Worm (Caenorhabditis elegans): ENCODE measurements around the gene sra-12.

The sra-12 gene

DNA sequence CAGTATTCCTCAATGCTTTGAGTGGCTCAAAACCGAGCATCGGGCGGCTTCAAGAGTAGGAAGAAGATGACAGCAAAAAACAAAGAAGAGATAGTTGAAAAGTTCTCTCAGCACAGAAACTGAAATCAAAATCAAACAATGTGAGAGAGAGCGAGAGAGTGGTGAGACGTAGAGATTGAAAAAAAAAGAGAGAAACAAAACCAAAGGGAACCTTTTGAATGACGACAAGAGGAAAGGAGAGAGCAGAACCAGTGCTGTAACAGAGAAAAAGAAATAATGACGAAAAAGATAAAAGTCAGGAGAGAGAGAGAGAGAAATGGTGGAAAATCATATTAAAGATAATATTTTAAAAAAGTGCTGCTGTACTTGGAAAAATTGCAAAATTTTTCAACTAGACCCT is 37.1 kb downstream of the sra-12 start:
- peak; percentile 30 for TF ChIP-seq unc-55 (GFP tag; optimal IDR thresholded peaks at IDR 0.05)
- TF ChIP-seq mdl-1 (tag; optimal IDR thresholded peaks at IDR 0.05): no peak
- peak; percentile 42 for TF ChIP-seq C34F6.9 (tag; optimal IDR thresholded peaks at IDR 0.05)
- no peak for TF ChIP-seq lin-13 (GFP tag; optimal IDR thresholded peaks at IDR 0.05)
- peak; percentile 42 for TF ChIP-seq nhr-129 (tag; optimal IDR thresholded peaks at IDR 0.05)
- no peak for TF ChIP-seq sem-4 (tag; optimal IDR thresholded peaks at IDR 0.05)
- TF ChIP-seq elt-1 (tag; optimal IDR thresholded peaks at IDR 0.05): no peak
- TF ChIP-seq ceh-16 (tag; optimal IDR thresholded peaks at IDR 0.05): no peak
- no peak for TF ChIP-seq alr-1 (tag; optimal IDR thresholded peaks at IDR 0.05)
- no peak for TF ChIP-seq skn-1 (tag; optimal IDR thresholded peaks at IDR 0.05)
- no peak for TF ChIP-seq lin-39 (tag; optimal IDR thresholded peaks at IDR 0.05)
- peak; percentile 30 for TF ChIP-seq gmeb-1 (tag; optimal IDR thresholded peaks at IDR 0.05)
- peak; percentile 59 for TF ChIP-seq F13H6.1 (tag; optimal IDR thresholded peaks at IDR 0.05)
- TF ChIP-seq dmd-4 (tag; optimal IDR thresholded peaks at IDR 0.05): no peak
- peak; percentile 29 for TF ChIP-seq sma-9 (GFP tag; optimal IDR thresholded peaks at IDR 0.05)
- no peak for TF ChIP-seq sma-9 (tag; optimal IDR thresholded peaks at IDR 0.05)
- TF ChIP-seq lsy-2 (tag; optimal IDR thresholded peaks at IDR 0.05): peak in 1 of 2 experiments; percentile 73
- TF ChIP-seq lin-11 (tag; optimal IDR thresholded peaks at IDR 0.05): no peak
- TF ChIP-seq ZK546.5 (tag; optimal IDR thresholded peaks at IDR 0.05): no peak
- TF ChIP-seq nhr-237 (tag; optimal IDR thresholded peaks at IDR 0.05): no peak
- no peak for TF ChIP-seq nhr-6 (tag; optimal IDR thresholded peaks at IDR 0.05)
- TF ChIP-seq crh-2 (tag; optimal IDR thresholded peaks at IDR 0.05): peak; percentile 69
- TF ChIP-seq fos-1 (tag; optimal IDR thresholded peaks at IDR 0.05): peak; percentile 54

DNA sequence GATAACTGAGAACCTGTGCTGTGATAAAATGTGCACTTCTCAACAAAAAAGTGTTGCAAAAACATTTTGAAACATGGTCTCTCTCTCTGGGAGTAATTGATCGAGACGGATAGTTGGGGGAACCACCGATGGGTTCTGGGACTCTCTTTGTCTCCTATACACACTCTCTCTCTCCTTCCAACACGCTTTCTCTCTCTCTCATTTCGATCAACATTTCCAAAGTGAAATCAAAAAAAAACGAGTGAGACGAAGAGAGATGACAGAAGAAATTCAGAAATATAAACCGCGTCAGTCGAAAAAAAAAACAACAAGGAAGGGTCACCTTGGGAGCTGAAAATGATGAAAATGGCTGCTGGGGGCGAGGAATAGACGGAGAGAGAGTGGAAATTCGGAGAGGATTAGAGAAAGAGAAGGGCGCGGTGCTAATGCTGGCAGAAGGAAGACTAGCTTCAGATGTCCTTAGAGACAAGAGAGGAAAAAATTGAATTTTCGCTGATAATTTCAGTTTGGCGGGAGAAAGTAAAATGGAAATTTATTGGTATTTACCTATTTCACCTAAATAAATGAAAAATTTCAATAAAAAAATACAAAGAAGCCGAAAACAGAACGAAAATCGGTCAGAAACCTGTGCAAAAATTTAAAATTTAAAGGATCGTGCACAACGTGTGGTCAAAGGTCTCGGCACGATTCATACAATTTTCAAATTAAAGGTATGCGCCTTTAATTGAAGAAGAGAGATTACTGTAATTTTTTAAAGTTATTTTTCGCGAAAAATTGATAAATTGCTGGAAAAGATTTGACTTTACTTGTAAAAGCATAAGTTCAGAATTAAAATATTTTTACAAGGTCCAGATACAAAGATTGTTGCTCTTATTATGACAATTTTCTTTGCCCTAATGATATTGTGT is 41.3 kb downstream of the sra-12 start:
- TF ChIP-seq R02D3.7 (tag; optimal IDR thresholded peaks at IDR 0.05) (no peak), blmp-1 (tag; optimal IDR thresholded peaks at IDR 0.05; ENCODE audit: insufficient read depth) (peak; percentile 76), nhr-129 (tag; optimal IDR thresholded peaks at IDR 0.05) (peak; percentile 67), crh-2 (tag; optimal IDR thresholded peaks at IDR 0.05) (no peak), nhr-6 (tag; optimal IDR thresholded peaks at IDR 0.05) (no peak), aly-2 (tag; optimal IDR thresholded peaks at IDR 0.05) (no peak), F13H6.1 (tag; optimal IDR thresholded peaks at IDR 0.05) (no peak), C34F6.9 (tag; optimal IDR thresholded peaks at IDR 0.05) (peak; percentile 6), ama-1 (optimal IDR thresholded peaks at IDR 0.05) (no peak), ztf-4 (tag; optimal IDR thresholded peaks at IDR 0.05) (no peak), peb-1 (tag; optimal IDR thresholded peaks at IDR 0.05) (no peak), elt-1 (tag; optimal IDR thresholded peaks at IDR 0.05) (no peak), zag-1 (tag; optimal IDR thresholded peaks at IDR 0.05) (no peak), sma-3 (GFP tag; optimal IDR thresholded peaks at IDR 0.05) (no peak), ztf-11 (tag; optimal IDR thresholded peaks at IDR 0.05) (no peak), sem-4 (tag; optimal IDR thresholded peaks at IDR 0.05) (no peak), lin-39 (tag; optimal IDR thresholded peaks at IDR 0.05) (no peak), nhr-10 (tag; optimal IDR thresholded peaks at IDR 0.05) (no peak), ZK546.5 (tag; optimal IDR thresholded peaks at IDR 0.05) (no peak), sma-9 (GFP tag; optimal IDR thresholded peaks at IDR 0.05) (no peak), sma-9 (tag; optimal IDR thresholded peaks at IDR 0.05) (no peak), unc-55 (GFP tag; optimal IDR thresholded peaks at IDR 0.05) (peak; percentile 4), nhr-25 (tag; optimal IDR thresholded peaks at IDR 0.05) (peak; percentile 12), ceh-16 (tag; optimal IDR thresholded peaks at IDR 0.05) (no peak), nhr-23 (tag; optimal IDR thresholded peaks at IDR 0.05) (no peak), lin-13 (GFP tag; optimal IDR thresholded peaks at IDR 0.05) (no peak), mbf-1 (tag; optimal IDR thresholded peaks at IDR 0.05) (no peak)

- TF ChIP-seq nhr-12 (tag; optimal IDR thresholded peaks at IDR 0.05) (no peak), mab-5 (tag; optimal IDR thresholded peaks at IDR 0.05) (no peak), nhr-129 (tag; optimal IDR thresholded peaks at IDR 0.05) (no peak), lsy-2 (tag; optimal IDR thresholded peaks at IDR 0.05) (peak in 1 of 2 experiments; percentile 2), nhr-21 (tag; optimal IDR thresholded peaks at IDR 0.05) (peak; percentile 28), sma-9 (GFP tag; optimal IDR thresholded peaks at IDR 0.05) (peak; percentile 87), sma-9 (tag; optimal IDR thresholded peaks at IDR 0.05) (no peak), crh-2 (tag; optimal IDR thresholded peaks at IDR 0.05) (peak; percentile 77), nhr-25 (tag; optimal IDR thresholded peaks at IDR 0.05) (peak; percentile 52), ZK546.5 (tag; optimal IDR thresholded peaks at IDR 0.05) (no peak), sem-4 (tag; optimal IDR thresholded peaks at IDR 0.05) (peak; percentile 2), nhr-6 (tag; optimal IDR thresholded peaks at IDR 0.05) (no peak), sma-3 (GFP tag; optimal IDR thresholded peaks at IDR 0.05) (peak; percentile 40), fos-1 (tag; optimal IDR thresholded peaks at IDR 0.05) (peak; percentile 28), gmeb-1 (tag; optimal IDR thresholded peaks at IDR 0.05) (no peak), ceh-82 (tag; optimal IDR thresholded peaks at IDR 0.05) (no peak), skn-1 (tag; optimal IDR thresholded peaks at IDR 0.05) (no peak), ceh-16 (tag; optimal IDR thresholded peaks at IDR 0.05) (no peak), nhr-77 (tag; optimal IDR thresholded peaks at IDR 0.05) (no peak), peb-1 (tag; optimal IDR thresholded peaks at IDR 0.05) (no peak)
Measured at ce11 chrII:10861723-10862486, 42.4 kb downstream of the sra-12 start.

All from whole organism, L2 larva.